Worm (Caenorhabditis elegans) whole organism, late embryonic: ENCODE measurements around the gene bmk-1.
A peak's percentile ranks its signal among the peaks of the same experiment; 100 is the strongest.

Experiments
- C08G9.2 ChIP-seq: sonication (generic microtip); optimal IDR thresholded peaks from 2 replicates; lab custom pipeline; 2016; ENCODE audit warnings: mild to moderate bottlenecking, missing genetic modification characterization, moderate library complexity, missing compliant biosample characterization
- C38D4.7 ChIP-seq: fragments of 200-800 bp; sonication (Bioruptor generic); optimal IDR thresholded peaks from 2 replicates; lab custom pipeline; 2018; ENCODE audit warnings: mild to moderate bottlenecking, missing genetic modification characterization, moderate library complexity, missing compliant biosample characterization
- K02D7.2 ChIP-seq: sonication (generic microtip); optimal IDR thresholded peaks from 2 replicates; lab custom pipeline; 2017; ENCODE audit warnings: mild to moderate bottlenecking, missing genetic modification characterization, missing compliant biosample characterization
- K09A11.1 ChIP-seq: sonication (generic microtip); optimal IDR thresholded peaks from 2 replicates; lab custom pipeline; 2017; ENCODE audit warnings: antibody characterized with exemption, mild to moderate bottlenecking, missing genetic modification characterization, missing compliant biosample characterization; ENCODE audit not compliant: insufficient read depth
- T23F11.4 ChIP-seq: fragments of 200-800 bp; sonication (Bioruptor generic); optimal IDR thresholded peaks from 2 replicates; lab custom pipeline; 2018; ENCODE audit warnings: mild to moderate bottlenecking, missing genetic modification characterization, missing compliant biosample characterization
- Y22D7AL.16 ChIP-seq: sonication (generic microtip); optimal IDR thresholded peaks from 2 replicates; lab custom pipeline; 2016; ENCODE audit warnings: missing genetic modification characterization, missing compliant biosample characterization
- ceh-14 ChIP-seq: sonication (generic microtip); optimal IDR thresholded peaks from 2 replicates; lab custom pipeline; 2016; ENCODE audit warnings: missing genotype, missing genetic modification characterization, missing compliant biosample characterization
- ceh-2 ChIP-seq: sonication (generic microtip); optimal IDR thresholded peaks from 2 replicates; lab custom pipeline; 2016; ENCODE audit warnings: missing genotype, missing genetic modification characterization, missing compliant biosample characterization
- ceh-22 ChIP-seq: sonication (generic microtip); optimal IDR thresholded peaks from 2 replicates; lab custom pipeline; 2017; ENCODE audit warnings: missing biosample characterization, missing genetic modification characterization
- ceh-24 ChIP-seq: sonication (generic microtip); optimal IDR thresholded peaks from 2 replicates; lab custom pipeline; 2016; ENCODE audit warnings: mild to moderate bottlenecking, missing genetic modification characterization, missing compliant biosample characterization
- ceh-31 ChIP-seq: sonication (generic microtip); optimal IDR thresholded peaks from 2 replicates; lab custom pipeline; 2016; ENCODE audit warnings: missing genetic modification characterization, missing compliant biosample characterization
- ceh-34 ChIP-seq: sonication (generic microtip); optimal IDR thresholded peaks from 2 replicates; lab custom pipeline; 2016; ENCODE audit warnings: mild to moderate bottlenecking, missing genetic modification characterization, missing compliant biosample characterization
- ceh-48 ChIP-seq: sonication (generic microtip); optimal IDR thresholded peaks from 2 replicates; lab custom pipeline; 2016; ENCODE audit warnings: missing genetic modification characterization, inconsistent platforms, missing compliant biosample characterization
- ceh-6 ChIP-seq: fragments of 200-800 bp; sonication (Bioruptor generic); optimal IDR thresholded peaks from 2 replicates; lab custom pipeline; 2018; ENCODE audit warnings: mild to moderate bottlenecking, missing genetic modification characterization, missing compliant biosample characterization
- ceh-9 ChIP-seq: sonication (generic microtip); optimal IDR thresholded peaks from 2 replicates; lab custom pipeline; 2016; ENCODE audit warnings: mild to moderate bottlenecking, missing genetic modification characterization, inconsistent platforms, missing compliant biosample characterization
- dve-1 ChIP-seq: sonication (generic microtip); optimal IDR thresholded peaks from 2 replicates; lab custom pipeline; 2017; ENCODE audit warnings: antibody characterized with exemption, mild to moderate bottlenecking, missing genetic modification characterization, missing compliant biosample characterization
- elt-2 ChIP-seq: sonication (generic microtip); optimal IDR thresholded peaks from 2 replicates; lab custom pipeline; 2016; ENCODE audit warnings: missing genetic modification reagents, missing genetic modification characterization, missing compliant biosample characterization
- elt-4 ChIP-seq: sonication (generic microtip); optimal IDR thresholded peaks from 2 replicates; lab custom pipeline; 2016; ENCODE audit warnings: missing genetic modification characterization, missing compliant biosample characterization
- fax-1 ChIP-seq: sonication (generic microtip); optimal IDR thresholded peaks from 2 replicates; lab custom pipeline; 2016; ENCODE audit warnings: missing genotype, missing genetic modification characterization, missing compliant biosample characterization
- fkh-10 ChIP-seq: fragments of 150-350 bp; optimal IDR thresholded peaks from 2 replicates; lab custom pipeline; 2014; ENCODE audit warnings: missing biosample characterization, missing genetic modification reagents, missing genetic modification characterization
- gmeb-2 ChIP-seq: sonication (generic microtip); optimal IDR thresholded peaks from 2 replicates; lab custom pipeline; 2016; ENCODE audit warnings: missing genetic modification characterization, inconsistent platforms, missing compliant biosample characterization
- hlh-13 ChIP-seq: fragments of 200-800 bp; sonication (Bioruptor generic); optimal IDR thresholded peaks from 2 replicates; lab custom pipeline; 2018; ENCODE audit warnings: mild to moderate bottlenecking, missing genetic modification characterization, missing compliant biosample characterization
- hlh-6 ChIP-seq: sonication (generic microtip); optimal IDR thresholded peaks from 2 replicates; lab custom pipeline; 2016; ENCODE audit warnings: missing genotype, missing genetic modification characterization, missing compliant biosample characterization
- hlh-8 ChIP-seq: sonication (generic microtip); optimal IDR thresholded peaks from 2 replicates; lab custom pipeline; 2016; ENCODE audit warnings: missing genotype, missing genetic modification characterization, missing compliant biosample characterization
- lim-6 ChIP-seq: sonication (generic microtip); optimal IDR thresholded peaks from 2 replicates; lab custom pipeline; 2016; ENCODE audit warnings: missing genetic modification characterization, missing compliant biosample characterization
- madf-2 ChIP-seq: sonication (generic microtip); optimal IDR thresholded peaks from 2 replicates; lab custom pipeline; 2017; ENCODE audit warnings: missing genetic modification characterization, missing compliant biosample characterization
- mec-3 ChIP-seq: sonication (generic microtip); optimal IDR thresholded peaks from 2 replicates; lab custom pipeline; 2016; ENCODE audit warnings: borderline replicate concordance, missing genetic modification characterization, missing compliant biosample characterization
- nfya-1 ChIP-seq: sonication (generic microtip); optimal IDR thresholded peaks from 2 replicates; lab custom pipeline; 2017; ENCODE audit warnings: missing genetic modification characterization, mild to moderate bottlenecking, missing compliant biosample characterization, antibody characterized with exemption, moderate library complexity
- npax-4 ChIP-seq: sonication (generic microtip); optimal IDR thresholded peaks from 2 replicates; lab custom pipeline; 2016; ENCODE audit warnings: missing genetic modification characterization, missing compliant biosample characterization
- pag-3 ChIP-seq: sonication (generic microtip); optimal IDR thresholded peaks from 2 replicates; lab custom pipeline; 2016; ENCODE audit warnings: missing compliant biosample characterization, missing genetic modification characterization, borderline replicate concordance
- pat-9 ChIP-seq: fragments of 200-800 bp; sonication (Bioruptor generic); optimal IDR thresholded peaks from 2 replicates; lab custom pipeline; 2018; ENCODE audit warnings: mild to moderate bottlenecking, missing genetic modification characterization, moderate library complexity, missing compliant biosample characterization
- pax-1 ChIP-seq: fragments of 150-350 bp; optimal IDR thresholded peaks from 2 replicates; lab custom pipeline; 2014; ENCODE audit warnings: missing biosample characterization, missing genetic modification characterization
- pha-4 ChIP-seq: fragments of 150-350 bp; optimal IDR thresholded peaks from 2 replicates; lab custom pipeline; 2018; ENCODE audit warnings: missing biosample characterization, missing genetic modification reagents, missing genetic modification characterization
- pqm-1 ChIP-seq: sonication (generic microtip); optimal IDR thresholded peaks from 2 replicates; lab custom pipeline; 2016; ENCODE audit warnings: missing genetic modification characterization, missing compliant biosample characterization
- sdc-2 ChIP-seq: sonication (generic microtip); optimal IDR thresholded peaks from 2 replicates; lab custom pipeline; 2016; ENCODE audit warnings: missing genotype, missing genetic modification characterization, missing compliant biosample characterization
- sox-2 ChIP-seq: fragments of 200-800 bp; sonication (Bioruptor generic); IDR thresholded peaks from 2 replicates; pipeline ENCODE4 v1.3.6; 2022; ENCODE audit warnings: missing genetic modification reagents, missing genetic modification characterization, missing compliant biosample characterization
- sox-4 ChIP-seq: sonication (generic microtip); optimal IDR thresholded peaks from 2 replicates; lab custom pipeline; 2017; ENCODE audit warnings: mild to moderate bottlenecking, missing genetic modification characterization, inconsistent platforms, missing compliant biosample characterization
- syd-9 ChIP-seq: sonication (generic microtip); optimal IDR thresholded peaks from 2 replicates; lab custom pipeline; 2016; ENCODE audit warnings: mild to moderate bottlenecking, missing genetic modification characterization, moderate library complexity, missing compliant biosample characterization
- tbx-2 ChIP-seq: sonication (generic microtip); optimal IDR thresholded peaks from 2 replicates; lab custom pipeline; 2016; ENCODE audit warnings: missing genetic modification characterization, missing compliant biosample characterization
- tbx-7 ChIP-seq: sonication (generic microtip); optimal IDR thresholded peaks from 2 replicates; lab custom pipeline; 2016; ENCODE audit warnings: missing genotype, missing genetic modification characterization, missing compliant biosample characterization
- ttx-3 ChIP-seq: sonication (generic microtip); optimal IDR thresholded peaks from 2 replicates; lab custom pipeline; 2016; ENCODE audit warnings: missing genetic modification reagents, missing genetic modification characterization, missing compliant biosample characterization
- unc-42 ChIP-seq: sonication (generic microtip); optimal IDR thresholded peaks from 2 replicates; lab custom pipeline; 2016; ENCODE audit warnings: missing genotype, missing genetic modification characterization, missing compliant biosample characterization
- unc-55 ChIP-seq: sonication (generic microtip); optimal IDR thresholded peaks from 2 replicates; lab custom pipeline; 2017; ENCODE audit warnings: missing biosample characterization, missing genetic modification reagents, missing genetic modification characterization
- unc-86 ChIP-seq: sonication (generic microtip); optimal IDR thresholded peaks from 2 replicates; lab custom pipeline; 2016; ENCODE audit warnings: missing genetic modification characterization, missing compliant biosample characterization
- zip-5 ChIP-seq: sonication (generic microtip); optimal IDR thresholded peaks from 2 replicates; lab custom pipeline; 2016; ENCODE audit warnings: missing genetic modification characterization, missing compliant biosample characterization
- ztf-16 ChIP-seq: sonication (generic microtip); optimal IDR thresholded peaks from 2 replicates; lab custom pipeline; 2017; ENCODE audit warnings: missing genetic modification characterization, missing compliant biosample characterization

The bmk-1 gene

ce11 chrV:14427069-14427825, 29.5 kb downstream of the bmk-1 start:
- TF ChIP-seq mec-3 (tag; lab: Kevin White, UChicago) (no peak), ceh-22 (tag; lab: Kevin White, UChicago) (no peak), elt-2 (tag; lab: Kevin White, UChicago) (no peak), unc-55 (GFP tag; lab: Kevin White, UChicago) (no peak), unc-86 (tag; lab: Kevin White, UChicago) (no peak), ceh-6 (no peak), zip-5 (no peak), pax-1 (tag; lab: Kevin White, UChicago) (no peak), ceh-31 (tag; lab: Kevin White, UChicago) (peak; percentile 23), hlh-13 (no peak), unc-42 (peak; percentile 21), ceh-2 (tag; lab: Kevin White, UChicago) (no peak), elt-4 (no peak), pag-3 (no peak), gmeb-2 (tag; lab: Kevin White, UChicago) (no peak), sdc-2 (tag; lab: Kevin White, UChicago) (no peak), sox-2 (GFP tag; lab: Robert Waterston, UW) (peak; percentile 47; the same call in 1 of the 2 replicates), tbx-7 (no peak), ceh-9 (tag; lab: Kevin White, UChicago) (no peak), nfya-1 (no peak), K09A11.1 (no peak), ceh-34 (tag; lab: Kevin White, UChicago) (no peak)

- TF ChIP-seq sox-2 (GFP tag; lab: Robert Waterston, UW) (peak; percentile 26), gmeb-2 (tag; lab: Kevin White, UChicago) (no peak)
- TF ChIP-seq, all 69 proteins: peak for 1
Measured at ce11 chrV:14426013-14426412, 30.8 kb downstream of the bmk-1 start.

ce11 chrV:14424958-14425492, 31.8 kb downstream of the bmk-1 start, which contains the start of gene rrsr-1:
Gene rrsr-1 (minus strand): TSS chrV:14425008.
- no peak for TF ChIP-seq ceh-6
- TF ChIP-seq elt-4, result no peak
- TF ChIP-seq ttx-3 (tag; lab: Kevin White, UChicago), result no peak
- no peak for TF ChIP-seq unc-42
- no peak for TF ChIP-seq ceh-9 (tag; lab: Kevin White, UChicago)
- TF ChIP-seq hlh-6 (tag; lab: Kevin White, UChicago), result no peak
- TF ChIP-seq ceh-31 (tag; lab: Kevin White, UChicago), result peak; percentile 25
- no peak for TF ChIP-seq ceh-24 (tag; lab: Kevin White, UChicago)
- TF ChIP-seq T23F11.4 (GFP tag; lab: Kevin White, UChicago), result no peak
- TF ChIP-seq ceh-14 (tag; lab: Kevin White, UChicago), result peak; percentile 66
- no peak for TF ChIP-seq syd-9 (tag; lab: Kevin White, UChicago)
- peak; percentile 6 for TF ChIP-seq elt-2 (tag; lab: Kevin White, UChicago)
- no peak for TF ChIP-seq hlh-8 (tag; lab: Kevin White, UChicago)
- TF ChIP-seq C08G9.2 (tag; lab: Kevin White, UChicago), result no peak
- no peak for TF ChIP-seq sdc-2 (tag; lab: Kevin White, UChicago)
- no peak for TF ChIP-seq K02D7.2 (tag; lab: Kevin White, UChicago)
- no peak for TF ChIP-seq tbx-7
- no peak for TF ChIP-seq madf-2 (tag; lab: Kevin White, UChicago)
- TF ChIP-seq unc-86 (tag; lab: Kevin White, UChicago), result peak; percentile 10
- no peak for TF ChIP-seq dve-1 (tag; lab: Kevin White, UChicago)
- TF ChIP-seq C38D4.7 (GFP tag; lab: Kevin White, UChicago), result no peak
- no peak for TF ChIP-seq pat-9 (tag; lab: Kevin White, UChicago)
- no peak for TF ChIP-seq fax-1
- no peak for TF ChIP-seq pha-4 (tag; lab: Kevin White, UChicago)
- TF ChIP-seq lim-6 (tag; lab: Kevin White, UChicago), result no peak
- no peak for TF ChIP-seq unc-55 (GFP tag; lab: Kevin White, UChicago)
- TF ChIP-seq ceh-48 (tag; lab: Kevin White, UChicago), result no peak
- TF ChIP-seq tbx-2 (tag; lab: Kevin White, UChicago), result peak; percentile 36
- TF ChIP-seq npax-4, result no peak
- TF ChIP-seq fkh-10 (GFP tag; lab: Kevin White, UChicago), result no peak
- no peak for TF ChIP-seq ceh-22 (tag; lab: Kevin White, UChicago)
- no peak for TF ChIP-seq pqm-1 (tag; lab: Kevin White, UChicago)
- no peak for TF ChIP-seq pag-3
- TF ChIP-seq sox-4 (tag; lab: Kevin White, UChicago), result no peak
- TF ChIP-seq ztf-16 (tag; lab: Kevin White, UChicago), result no peak
- peak; percentile 44 for TF ChIP-seq nfya-1
- TF ChIP-seq Y22D7AL.16 (tag; lab: Kevin White, UChicago), result no peak
